Worm (Caenorhabditis elegans) whole organism, young adult: Measurements from ENCODE around the gene cpr-1.
A peak's percentile ranks its signal among the peaks of the same experiment; 100 is the strongest.

Experiments
- F22D6.2 ChIP-seq: sonication (generic microtip); optimal IDR thresholded peaks from 2 replicates; lab custom pipeline; 2016; ENCODE audit warnings: mild to moderate bottlenecking, missing genetic modification characterization, missing compliant biosample characterization
- F37B4.10 ChIP-seq: fragments of 200-800 bp; sonication (Bioruptor generic); IDR thresholded peaks from 2 replicates; pipeline ENCODE4 v1.3.6; 2022; ENCODE audit warnings: missing genetic modification characterization, missing compliant biosample characterization
- F39B2.1 ChIP-seq: fragments of 200-800 bp; sonication (Bioruptor generic); IDR thresholded peaks from 2 replicates; pipeline ENCODE4 v1.3.6; 2022; ENCODE audit warnings: missing genetic modification reagents, missing genetic modification characterization, missing compliant biosample characterization
- F55B11.4 ChIP-seq: sonication (generic microtip); optimal IDR thresholded peaks from 2 replicates; lab custom pipeline; 2016; ENCODE audit warnings: missing compliant biosample characterization, missing genetic modification characterization, borderline replicate concordance; ENCODE audit not compliant: insufficient read depth
- F57C9.4 ChIP-seq: sonication (generic microtip); optimal IDR thresholded peaks from 2 replicates; lab custom pipeline; 2017; ENCODE audit warnings: mild to moderate bottlenecking, missing genetic modification characterization, missing compliant biosample characterization
- K11D2.4 ChIP-seq: fragments of 200-800 bp; sonication (Bioruptor generic); IDR thresholded peaks from 2 replicates; pipeline ENCODE4 v1.3.6; 2022; ENCODE audit warnings: missing genetic modification reagents, missing genetic modification characterization, missing compliant biosample characterization
- Y67H2A.10 ChIP-seq: fragments of 200-800 bp; sonication (Bioruptor generic); conservative IDR thresholded peaks from 2 replicates; pipeline ENCODE4 v1.3.6; 2022; ENCODE audit warnings: missing genetic modification reagents, missing genetic modification characterization, missing compliant biosample characterization
- Y79H2A.3 ChIP-seq: fragments of 200-800 bp; sonication (Bioruptor generic); conservative IDR thresholded peaks from 2 replicates; pipeline ENCODE4 v1.3.6; 2022; ENCODE audit warnings: missing genetic modification reagents, missing genetic modification characterization, missing compliant biosample characterization
- aptf-2 ChIP-seq: fragments of 200-800 bp; sonication (Bioruptor generic); conservative IDR thresholded peaks from 2 replicates; pipeline ENCODE4 v1.3.6; 2022; ENCODE audit warnings: missing genetic modification reagents, missing genetic modification characterization, missing compliant biosample characterization
- aptf-3 ChIP-seq: fragments of 200-800 bp; sonication (Bioruptor generic); IDR thresholded peaks from 2 replicates; pipeline ENCODE4 v1.3.6; 2022; ENCODE audit warnings: missing genetic modification characterization, missing compliant biosample characterization
- attf-6 ChIP-seq: fragments of 200-800 bp; sonication (Bioruptor generic); IDR thresholded peaks from 2 replicates; pipeline ENCODE4 v1.3.6; 2022; ENCODE audit warnings: missing genetic modification reagents, missing genetic modification characterization, missing compliant biosample characterization
- ceh-100 ChIP-seq: fragments of 200-800 bp; sonication (Bioruptor generic); IDR thresholded peaks from 2 replicates; pipeline ENCODE4 v1.3.6; 2022; ENCODE audit warnings: missing genetic modification reagents, missing genetic modification characterization, missing compliant biosample characterization
- ceh-27 ChIP-seq: fragments of 200-800 bp; sonication (Bioruptor generic); optimal IDR thresholded peaks from 2 replicates; lab custom pipeline; 2018; ENCODE audit warnings: mild to moderate bottlenecking, missing genetic modification characterization, moderate library complexity, missing compliant biosample characterization
- ceh-40 ChIP-seq: fragments of 200-800 bp; sonication (Bioruptor generic); IDR thresholded peaks from 2 replicates; pipeline ENCODE4 v1.3.6; 2022; ENCODE audit warnings: missing genetic modification characterization, missing compliant biosample characterization
- ceh-79 ChIP-seq: sonication (generic microtip); optimal IDR thresholded peaks from 2 replicates; lab custom pipeline; 2017; ENCODE audit warnings: mild to moderate bottlenecking, missing genetic modification characterization, missing compliant biosample characterization
- die-1 ChIP-seq: sonication (generic microtip); optimal IDR thresholded peaks from 2 replicates; lab custom pipeline; 2016; ENCODE audit warnings: missing genotype, mild to moderate bottlenecking, missing genetic modification characterization, missing compliant biosample characterization
- dpff-1 ChIP-seq: sonication (generic microtip); optimal IDR thresholded peaks from 2 replicates; lab custom pipeline; 2017; ENCODE audit warnings: mild to moderate bottlenecking, missing genetic modification characterization, missing compliant biosample characterization
- egl-18 ChIP-seq: fragments of 200-800 bp; sonication (Bioruptor generic); IDR thresholded peaks from 2 replicates; pipeline ENCODE4 v1.3.6; 2022; ENCODE audit warnings: missing genetic modification reagents, missing genetic modification characterization, missing compliant biosample characterization
- egl-44 ChIP-seq: fragments of 200-800 bp; sonication (Bioruptor generic); IDR thresholded peaks from 2 replicates; pipeline ENCODE4 v1.3.6; 2022; ENCODE audit warnings: missing genetic modification reagents, missing genetic modification characterization, missing compliant biosample characterization
- egrh-3 ChIP-seq: fragments of 200-800 bp; sonication (Bioruptor generic); IDR thresholded peaks from 2 replicates; pipeline ENCODE4 v1.3.6; 2022; ENCODE audit warnings: missing genetic modification reagents, missing genetic modification characterization, missing compliant biosample characterization
- him-1 ChIP-seq: sonication (generic microtip); optimal IDR thresholded peaks from 2 replicates; lab custom pipeline; 2016; ENCODE audit warnings: missing genotype, missing genetic modification reagents, missing genetic modification characterization, missing compliant biosample characterization
- hlh-12 ChIP-seq: sonication (generic microtip); optimal IDR thresholded peaks from 2 replicates; lab custom pipeline; 2016; ENCODE audit warnings: missing genetic modification characterization, missing compliant biosample characterization
- hmg-20 ChIP-seq: fragments of 200-800 bp; sonication (Bioruptor generic); IDR thresholded peaks from 2 replicates; pipeline ENCODE4 v1.3.6; 2022; ENCODE audit warnings: missing genetic modification reagents, missing genetic modification characterization, missing compliant biosample characterization
- hrde-1 ChIP-seq: sonication (generic microtip); optimal IDR thresholded peaks from 2 replicates; lab custom pipeline; 2016; ENCODE audit warnings: missing genetic modification characterization, mild to moderate bottlenecking, missing compliant biosample characterization, moderate library complexity, missing genotype, missing genetic modification reagents, borderline replicate concordance
- lag-1 ChIP-seq: fragments of 200-800 bp; sonication (Bioruptor generic); IDR thresholded peaks from 2 replicates; pipeline ENCODE4 v1.3.6; 2022; ENCODE audit warnings: missing genetic modification reagents, missing genetic modification characterization, missing compliant biosample characterization
- let-607 ChIP-seq, 2 experiments: fragments of 200-800 bp in 1 of 2; sonication (Bioruptor generic) in 1 of 2; sonication (generic microtip) in 1 of 2; optimal IDR thresholded peaks; 2 replicates each; lab custom pipeline; 2016 to 2018; ENCODE audit warnings: mild to moderate bottlenecking in 2 of 2, missing compliant biosample characterization in 2 of 2, missing genetic modification characterization in 2 of 2, moderate library complexity in 2 of 2, missing genotype in 1 of 2
- lin-26 ChIP-seq: fragments of 200-800 bp; sonication (Bioruptor generic); IDR thresholded peaks from 2 replicates; pipeline ENCODE4 v1.3.6; 2022; ENCODE audit warnings: missing genetic modification reagents, missing genetic modification characterization, missing compliant biosample characterization
- lsl-1 ChIP-seq: fragments of 200-800 bp; sonication (Bioruptor generic); optimal IDR thresholded peaks from 2 replicates; lab custom pipeline; 2018; ENCODE audit warnings: mild to moderate bottlenecking, missing genetic modification characterization, moderate library complexity, missing compliant biosample characterization
- lsy-27 ChIP-seq: sonication (generic microtip); optimal IDR thresholded peaks from 2 replicates; lab custom pipeline; 2017; ENCODE audit warnings: missing genetic modification characterization, mild to moderate bottlenecking, missing compliant biosample characterization, antibody characterized with exemption, missing genotype, borderline replicate concordance; ENCODE audit not compliant: insufficient read depth
- madf-10 ChIP-seq: sonication (generic microtip); optimal IDR thresholded peaks from 2 replicates; lab custom pipeline; 2016; ENCODE audit warnings: mild to moderate bottlenecking, missing genetic modification characterization, missing compliant biosample characterization
- madf-3 ChIP-seq: fragments of 200-800 bp; sonication (Bioruptor generic); IDR thresholded peaks from 2 replicates; pipeline ENCODE4 v1.3.6; 2022; ENCODE audit warnings: missing genetic modification reagents, missing genetic modification characterization, missing compliant biosample characterization
- madf-6 ChIP-seq: fragments of 200-800 bp; sonication (Bioruptor generic); IDR thresholded peaks from 2 replicates; pipeline ENCODE4 v1.3.6; 2022; ENCODE audit warnings: missing genetic modification reagents, missing genetic modification characterization, missing compliant biosample characterization
- mxl-1 ChIP-seq: sonication (generic microtip); optimal IDR thresholded peaks from 2 replicates; lab custom pipeline; 2016; ENCODE audit warnings: missing genetic modification characterization, missing compliant biosample characterization
- nfya-1 ChIP-seq: sonication (generic microtip); optimal IDR thresholded peaks from 2 replicates; lab custom pipeline; 2017; ENCODE audit warnings: antibody characterized with exemption, missing compliant biosample characterization, missing genetic modification characterization, borderline replicate concordance; ENCODE audit not compliant: insufficient read depth
- nfya-2 ChIP-seq: fragments of 200-800 bp; sonication (Bioruptor generic); IDR thresholded peaks from 2 replicates; pipeline ENCODE4 v1.3.6; 2022; ENCODE audit warnings: missing genetic modification reagents, missing genetic modification characterization, missing compliant biosample characterization
- nhr-179 ChIP-seq: sonication (generic microtip); optimal IDR thresholded peaks from 2 replicates; lab custom pipeline; 2016; ENCODE audit warnings: mild to moderate bottlenecking, missing genetic modification characterization, missing compliant biosample characterization
- nhr-80 ChIP-seq: sonication (generic microtip); optimal IDR thresholded peaks from 2 replicates; lab custom pipeline; 2016; ENCODE audit warnings: missing genetic modification characterization, missing compliant biosample characterization
- rcor-1 ChIP-seq: fragments of 200-800 bp; sonication (Bioruptor generic); IDR thresholded peaks from 2 replicates; pipeline ENCODE4 v1.3.6; 2022; ENCODE audit warnings: missing genetic modification reagents, missing genetic modification characterization, missing compliant biosample characterization
- rpc-1 ChIP-seq, 2 experiments: fragments of 150-350 bp in 1 of 2; sonication (generic microtip) in 1 of 2; optimal IDR thresholded peaks; 2 replicates each; lab custom pipeline; 2014 to 2018; ENCODE audit warnings: missing biosample characterization in 1 of 2, missing genetic modification characterization in 1 of 2, missing genetic modification reagents in 1 of 2, missing genotype in 1 of 2
- sdz-38 ChIP-seq: sonication (generic microtip); optimal IDR thresholded peaks from 2 replicates; lab custom pipeline; 2016; ENCODE audit warnings: missing genotype, missing genetic modification characterization, missing compliant biosample characterization
- snpc-3.4 ChIP-seq: sonication (generic microtip); optimal IDR thresholded peaks from 2 replicates; lab custom pipeline; 2017; ENCODE audit warnings: missing genetic modification characterization, mild to moderate bottlenecking, missing compliant biosample characterization, antibody characterized with exemption, moderate library complexity, missing genotype, missing genetic modification reagents
- sptf-2 ChIP-seq: fragments of 200-800 bp; sonication (Bioruptor generic); optimal IDR thresholded peaks from 2 replicates; lab custom pipeline; 2018; ENCODE audit warnings: mild to moderate bottlenecking, missing genetic modification characterization, missing compliant biosample characterization
- tlf-1 ChIP-seq: fragments of 200-800 bp; sonication (Bioruptor generic); optimal IDR thresholded peaks from 2 replicates; lab custom pipeline; 2018; ENCODE audit warnings: mild to moderate bottlenecking, missing genetic modification characterization, missing compliant biosample characterization
- ztf-22 ChIP-seq: fragments of 200-800 bp; sonication (Bioruptor generic); optimal IDR thresholded peaks from 2 replicates; lab custom pipeline; 2018; ENCODE audit warnings: mild to moderate bottlenecking, missing genetic modification characterization, moderate library complexity, missing compliant biosample characterization
- ztf-26 ChIP-seq: sonication (generic microtip); optimal IDR thresholded peaks from 2 replicates; lab custom pipeline; 2017; ENCODE audit warnings: missing genetic modification characterization, missing compliant biosample characterization
- ztf-28 ChIP-seq: fragments of 200-800 bp; sonication (Bioruptor generic); IDR thresholded peaks from 2 replicates; pipeline ENCODE4 v1.3.6; 2022; ENCODE audit warnings: missing genetic modification reagents, missing genetic modification characterization, missing compliant biosample characterization

cpr-1 gene

ce11 chrV:12001747-12002456 is 26.6 kb downstream of the cpr-1 start, which contains the start of gene gcy-33 (continued):
- TF ChIP-seq tlf-1 (GFP tag; lab: Kevin White, UChicago) (peak; percentile 75), hrde-1 (tag; lab: Kevin White, UChicago) (peak; percentile 83), madf-3 (GFP tag; lab: Robert Waterston, UW) (peak; percentile 91), rcor-1 (GFP tag; lab: Robert Waterston, UW) (peak; percentile 87), egl-44 (peak; percentile 90), nfya-2 (GFP tag; lab: Robert Waterston, UW) (no peak), him-1 (tag; lab: Kevin White, UChicago) (peak; percentile 93), nhr-80 (tag; lab: Kevin White, UChicago) (peak; percentile 81), Y67H2A.10 (GFP tag; lab: Robert Waterston, UW) (peak; percentile 28; the same call in 1 of the 2 replicates), ceh-100 (peak; percentile 79), ceh-40 (GFP tag; lab: Robert Waterston, UW) (peak; percentile 12; the same call in 1 of the 2 replicates), F39B2.1 (0 out of 2 replicates have a peak, but pooled peaks have one; percentile 7), rpc-1 (optimal IDR thresholded peaks at IDR 0.05; lab: Kevin White, UChicago) (peak; percentile 87), rpc-1 (tag; optimal IDR thresholded peaks at IDR 0.05; lab: Kevin White, UChicago) (peak; percentile 88), madf-10 (tag; lab: Kevin White, UChicago) (peak; percentile 89), die-1 (tag; lab: Kevin White, UChicago) (peak; percentile 89), ztf-26 (tag; lab: Kevin White, UChicago) (peak; percentile 86), aptf-3 (GFP tag; lab: Robert Waterston, UW) (0 out of 2 replicates have a peak, but pooled peaks have one; percentile 62), lin-26 (peak; percentile 92), mxl-1 (tag; lab: Kevin White, UChicago) (peak; percentile 73), F22D6.2 (tag; lab: Kevin White, UChicago) (peak; percentile 23), K11D2.4 (GFP tag; lab: Robert Waterston, UW) (0 out of 2 replicates have a peak, but pooled peaks have one; percentile 54), hlh-12 (tag; lab: Kevin White, UChicago) (peak; percentile 64), F57C9.4 (tag; lab: Kevin White, UChicago) (no peak), sptf-2 (GFP tag; lab: Kevin White, UChicago) (peak; percentile 82), sdz-38 (tag; lab: Kevin White, UChicago) (no peak), Y79H2A.3 (GFP tag; lab: Robert Waterston, UW) (0 out of 2 replicates have a peak, but pooled peaks have one; percentile 19), hmg-20 (GFP tag; lab: Robert Waterston, UW) (peak; percentile 46; the same call in 1 of the 2 replicates), egl-18 (GFP tag; lab: Robert Waterston, UW) (no peak), egrh-3 (GFP tag; lab: Robert Waterston, UW) (peak; percentile 43; the same call in 1 of the 2 replicates), ztf-28 (peak; percentile 74; the same call in 1 of the 2 replicates), F37B4.10 (GFP tag; lab: Robert Waterston, UW) (no peak), lag-1 (peak; percentile 85; the same call in 1 of the 2 replicates), aptf-2 (GFP tag; lab: Robert Waterston, UW) (no peak), dpff-1 (peak; percentile 75), ceh-79 (tag; lab: Kevin White, UChicago) (no peak), madf-6 (GFP tag; lab: Robert Waterston, UW) (peak; percentile 70), nhr-179 (tag; lab: Kevin White, UChicago) (peak; percentile 61), lsy-27 (tag; lab: Kevin White, UChicago) (peak; percentile 64), lsl-1 (GFP tag; lab: Kevin White, UChicago) (peak; percentile 54), let-607 (tag; optimal IDR thresholded peaks at IDR 0.05; lab: Kevin White, UChicago) (peak; percentile 41 to 76), attf-6 (GFP tag; lab: Robert Waterston, UW) (no peak; the same call in 1 of the 2 replicates), nfya-1 (tag; lab: Kevin White, UChicago) (no peak), snpc-3.4 (peak; percentile 56), F55B11.4 (tag; lab: Kevin White, UChicago) (no peak), ceh-27 (peak; percentile 86), ztf-22 (GFP tag; lab: Kevin White, UChicago) (peak; percentile 94)
